Worm (Caenorhabditis elegans): ENCODE data around the gene lgc-15.

Gene lgc-15

ce11 chrX:12123152-12123551, 9.0 kb downstream of the lgc-15 start, which contains the start of gene T01H10.11:
Gene T01H10.11 (plus strand): TSS chrX:12123452.
- no peak for TF ChIP-seq hlh-13 (GFP tag; optimal IDR thresholded peaks at IDR 0.05)
- TF ChIP-seq unc-55 (GFP tag; optimal IDR thresholded peaks at IDR 0.05): no peak
- no peak for TF ChIP-seq che-1 (tag; optimal IDR thresholded peaks at IDR 0.05)
- no peak for TF ChIP-seq madf-2 (tag; optimal IDR thresholded peaks at IDR 0.05)
- TF ChIP-seq ceh-18 (tag; optimal IDR thresholded peaks at IDR 0.05): no peak
- TF ChIP-seq hlh-6 (tag; optimal IDR thresholded peaks at IDR 0.05): no peak
- TF ChIP-seq C38D4.7 (GFP tag; optimal IDR thresholded peaks at IDR 0.05): no peak
- TF ChIP-seq ref-2 (tag; optimal IDR thresholded peaks at IDR 0.05): no peak
- TF ChIP-seq fkh-10 (GFP tag; optimal IDR thresholded peaks at IDR 0.05): no peak
- no peak for TF ChIP-seq ceh-9 (tag; optimal IDR thresholded peaks at IDR 0.05)
- no peak for TF ChIP-seq ceh-6 (GFP tag; optimal IDR thresholded peaks at IDR 0.05)
- TF ChIP-seq tbx-7 (tag; optimal IDR thresholded peaks at IDR 0.05): no peak
- TF ChIP-seq ceh-2 (tag; optimal IDR thresholded peaks at IDR 0.05): no peak

DNA sequence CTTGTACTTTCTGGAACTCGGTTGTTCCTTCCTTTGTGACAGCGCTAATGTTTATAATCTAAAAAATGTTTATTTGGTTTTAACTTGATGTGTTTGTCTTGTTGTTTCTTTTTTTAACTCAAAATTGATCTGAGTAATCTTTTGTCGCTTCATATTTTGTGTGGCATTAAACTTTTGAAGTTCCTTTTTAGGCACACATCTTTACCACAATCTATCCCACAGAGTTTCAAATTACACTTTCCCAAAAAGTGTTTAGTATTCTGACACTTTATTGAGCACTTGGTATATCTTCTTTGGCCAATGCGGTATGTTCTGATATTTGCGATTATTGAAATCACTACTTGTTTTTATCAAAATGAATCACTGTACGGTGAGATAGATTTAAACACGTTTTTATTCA, 11.2 kb downstream of the lgc-15 start, which contains the start of gene lgc-18:
Gene lgc-18, plus strand, starts transcription at position 301 of the 400 bp plus-strand sequence.
- TF ChIP-seq unc-86 (tag; optimal IDR thresholded peaks at IDR 0.05): no peak
- TF ChIP-seq ceh-22 (tag; optimal IDR thresholded peaks at IDR 0.05): no peak
- no peak for TF ChIP-seq che-1 (tag; optimal IDR thresholded peaks at IDR 0.05)
- no peak for TF ChIP-seq hlh-13 (GFP tag; optimal IDR thresholded peaks at IDR 0.05)
- TF ChIP-seq dve-1 (tag; optimal IDR thresholded peaks at IDR 0.05): no peak
- TF ChIP-seq rnt-1 (tag; optimal IDR thresholded peaks at IDR 0.05): no peak
- no peak for TF ChIP-seq pros-1 (tag; optimal IDR thresholded peaks at IDR 0.05)
- TF ChIP-seq pha-4 (tag; optimal IDR thresholded peaks at IDR 0.05): no peak
- TF ChIP-seq ceh-31 (tag; optimal IDR thresholded peaks at IDR 0.05): no peak
- no peak for TF ChIP-seq fkh-10 (GFP tag; optimal IDR thresholded peaks at IDR 0.05)
- TF ChIP-seq Y22D7AL.16 (tag; optimal IDR thresholded peaks at IDR 0.05): no peak

ce11 chrX:12141051-12141450, 26.9 kb downstream of the lgc-15 start, which contains the start of gene lyst-1:
Gene lyst-1 (minus strand): TSS chrX:12141151.
- TF ChIP-seq fax-1 (tag; optimal IDR thresholded peaks at IDR 0.05) (no peak), F13H6.1 (tag; optimal IDR thresholded peaks at IDR 0.05) (no peak), ceh-31 (tag; optimal IDR thresholded peaks at IDR 0.05) (no peak), sox-4 (tag; optimal IDR thresholded peaks at IDR 0.05) (no peak), ama-1 (optimal IDR thresholded peaks at IDR 0.05) (no peak), hlh-30 (tag; optimal IDR thresholded peaks at IDR 0.05; ENCODE audit: insufficient read depth) (no peak), pros-1 (tag; optimal IDR thresholded peaks at IDR 0.05) (no peak), hlh-8 (tag; optimal IDR thresholded peaks at IDR 0.05) (no peak), ceh-18 (tag; optimal IDR thresholded peaks at IDR 0.05) (no peak), ttx-3 (tag; optimal IDR thresholded peaks at IDR 0.05) (no peak), sox-2 (GFP tag; IDR thresholded peaks at IDR 0.05) (no peak), unc-55 (GFP tag; optimal IDR thresholded peaks at IDR 0.05) (no peak), sdc-2 (tag; optimal IDR thresholded peaks at IDR 0.05) (no peak), zip-5 (tag; optimal IDR thresholded peaks at IDR 0.05) (no peak), ceh-24 (tag; optimal IDR thresholded peaks at IDR 0.05) (no peak), rnt-1 (tag; optimal IDR thresholded peaks at IDR 0.05) (no peak), ceh-19 (GFP tag; optimal IDR thresholded peaks at IDR 0.05) (no peak), ets-4 (tag; optimal IDR thresholded peaks at IDR 0.05) (no peak), npax-4 (tag; optimal IDR thresholded peaks at IDR 0.05) (no peak)

ce11 chrX:12142569-12142968, 28.4 kb downstream of the lgc-15 start, which contains the start of gene M153.3:
Gene M153.3 (plus strand): TSS chrX:12142869.
- TF ChIP-seq ets-4 (tag; optimal IDR thresholded peaks at IDR 0.05): peak; percentile 36
- TF ChIP-seq gmeb-2 (tag; optimal IDR thresholded peaks at IDR 0.05): no peak

ce11 chrX:12143693-12144092, 29.6 kb downstream of the lgc-15 start, which contains the start of gene M153.5:
Gene M153.5 (plus strand): TSS chrX:12143993.
- TF ChIP-seq ref-2 (tag; optimal IDR thresholded peaks at IDR 0.05) (no peak), ceh-18 (tag; optimal IDR thresholded peaks at IDR 0.05) (no peak), ahr-1 (tag; optimal IDR thresholded peaks at IDR 0.05) (no peak), npax-4 (tag; optimal IDR thresholded peaks at IDR 0.05) (no peak), nfya-1 (tag; optimal IDR thresholded peaks at IDR 0.05) (no peak), C08G9.2 (tag; optimal IDR thresholded peaks at IDR 0.05) (no peak), nhr-11 (tag; optimal IDR thresholded peaks at IDR 0.05) (no peak), ceh-22 (tag; optimal IDR thresholded peaks at IDR 0.05) (no peak), lim-6 (tag; optimal IDR thresholded peaks at IDR 0.05) (no peak), sox-4 (tag; optimal IDR thresholded peaks at IDR 0.05) (no peak), pros-1 (tag; optimal IDR thresholded peaks at IDR 0.05) (no peak), fax-1 (tag; optimal IDR thresholded peaks at IDR 0.05) (no peak), dmd-4 (tag; optimal IDR thresholded peaks at IDR 0.05; ENCODE audit: borderline replicate concordance) (no peak), ceh-48 (tag; optimal IDR thresholded peaks at IDR 0.05) (no peak), ceh-2 (tag; optimal IDR thresholded peaks at IDR 0.05) (no peak), pqm-1 (tag; optimal IDR thresholded peaks at IDR 0.05) (no peak)
